Worm (Caenorhabditis elegans): ENCODE measurements around the gene larp-1.
A peak's percentile ranks its signal among the peaks of the same experiment; 100 is the strongest.

DNA sequence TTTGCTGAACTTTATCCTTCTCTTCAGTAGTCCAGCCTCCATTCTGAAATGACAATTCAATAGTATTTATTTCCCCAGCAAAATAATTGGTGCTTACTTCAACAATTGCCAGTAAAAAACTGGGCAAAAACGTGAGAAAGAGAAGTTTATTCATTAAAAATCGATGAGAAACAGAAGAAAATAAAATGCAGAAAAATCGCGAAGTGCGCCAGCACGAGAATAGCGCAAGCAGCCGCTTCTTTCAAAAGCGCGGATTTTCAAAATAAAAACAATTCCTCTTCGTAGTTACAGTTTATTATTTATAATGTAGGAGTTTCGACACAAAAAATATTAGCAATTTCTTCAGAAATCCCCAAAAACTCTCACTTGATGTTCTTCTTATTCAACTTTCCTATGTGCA is 54.6 kb downstream of the larp-1 start, which contains the start of gene C27F2.9:
- TF ChIP-seq F16B12.6 (tag; optimal IDR thresholded peaks at IDR 0.05) = peak; percentile 75
- peak; percentile 81 for TF ChIP-seq unc-130 (tag; optimal IDR thresholded peaks at IDR 0.05)
- no peak for TF ChIP-seq pqm-1 (tag; optimal IDR thresholded peaks at IDR 0.05)
- peak; percentile 79 for TF ChIP-seq jun-1 (tag; optimal IDR thresholded peaks at IDR 0.05)

All from whole organism, L1 larva.